Fruit fly (Drosophila melanogaster) whole organism, embryonic: ENCODE data around the gene CG5171.

Experiments
- ATbp ChIP-seq: fragments of 200-800 bp; sonication (Bioruptor generic); optimal IDR thresholded peaks from 2 replicates; lab custom pipeline; 2017; ENCODE audit warnings: missing biosample characterization, mild to moderate bottlenecking, missing genetic modification characterization, missing genetic modification reagents
- Asciz ChIP-seq: fragments of 200-800 bp; sonication (Bioruptor generic); optimal IDR thresholded peaks from 2 replicates; lab custom pipeline; 2017; ENCODE audit warnings: missing biosample characterization, mild to moderate bottlenecking, missing genetic modification characterization, missing genetic modification reagents
- Atf3 ChIP-seq: fragments of 200-800 bp; sonication (Bioruptor generic); optimal IDR thresholded peaks from 3 replicates; lab custom pipeline; 2016; ENCODE audit warnings: missing biosample characterization, missing genetic modification characterization
- CG10979 ChIP-seq: fragments of 200-800 bp; sonication (Bioruptor generic); optimal IDR thresholded peaks from 2 replicates; lab custom pipeline; 2018; ENCODE audit warnings: missing biosample characterization, mild to moderate bottlenecking, missing genetic modification characterization, moderate library complexity
- CG11723 ChIP-seq: fragments of 200-800 bp; sonication (Bioruptor generic); optimal IDR thresholded peaks from 2 replicates; lab custom pipeline; 2017; ENCODE audit warnings: missing biosample characterization, mild to moderate bottlenecking, missing genetic modification characterization
- CG15011 ChIP-seq: fragments of 200-800 bp; sonication (Bioruptor generic); optimal IDR thresholded peaks from 3 replicates; lab custom pipeline; 2018; ENCODE audit warnings: missing biosample characterization, mild to moderate bottlenecking, missing genetic modification characterization
- CG17361 ChIP-seq: fragments of 200-800 bp; sonication (Bioruptor generic); IDR thresholded peaks from 3 replicates; pipeline ENCODE4 v1.3.6; 2022; ENCODE audit warnings: missing biosample characterization, missing genetic modification characterization
- CG17829 ChIP-seq: fragments of 200-800 bp; optimal IDR thresholded peaks from 2 replicates; lab custom pipeline; 2019; ENCODE audit warnings: missing biosample characterization, mild to moderate bottlenecking, missing genetic modification characterization, moderate library complexity
- CG2129 ChIP-seq: fragments of 200-800 bp; sonication (Bioruptor generic); IDR thresholded peaks from 2 replicates; pipeline ENCODE4 v1.3.6; 2022; ENCODE audit warnings: missing biosample characterization, missing genetic modification characterization; ENCODE audit not compliant: partially characterized antibody
- CG2875 ChIP-seq: fragments of 200-800 bp; sonication (Bioruptor generic); optimal IDR thresholded peaks from 2 replicates; lab custom pipeline; 2017; ENCODE audit warnings: missing biosample characterization, mild to moderate bottlenecking, missing genetic modification characterization, missing genetic modification reagents
- CG3065 ChIP-seq: fragments of 200-800 bp; sonication (Bioruptor generic); optimal IDR thresholded peaks from 2 replicates; lab custom pipeline; 2016; ENCODE audit warnings: missing biosample characterization, missing genetic modification characterization
- CG31224 ChIP-seq: fragments of 200-800 bp; sonication (Bioruptor generic); IDR thresholded peaks from 2 replicates; pipeline ENCODE4 v1.3.6; 2022; ENCODE audit warnings: missing biosample characterization, missing genetic modification characterization
- CG3163 ChIP-seq: fragments of 200-800 bp; sonication (Bioruptor generic); optimal IDR thresholded peaks from 3 replicates; lab custom pipeline; 2016; ENCODE audit warnings: missing biosample characterization, missing genetic modification characterization
- CG3407 ChIP-seq: fragments of 200-800 bp; sonication (Bioruptor generic); optimal IDR thresholded peaks from 2 replicates; lab custom pipeline; 2018; ENCODE audit warnings: missing biosample characterization, mild to moderate bottlenecking, missing genetic modification characterization
- CG4328 ChIP-seq: fragments of 200-800 bp; sonication (Bioruptor generic); optimal IDR thresholded peaks from 3 replicates; lab custom pipeline; 2017; ENCODE audit warnings: missing biosample characterization, missing genetic modification reagents, missing genetic modification characterization
- CG4617 ChIP-seq: fragments of 200-800 bp; sonication (Bioruptor generic); optimal IDR thresholded peaks from 3 replicates; lab custom pipeline; 2016; ENCODE audit warnings: missing biosample characterization, missing genetic modification characterization, borderline replicate concordance
- CG6175 ChIP-seq: fragments of 200-800 bp; sonication (Bioruptor generic); IDR thresholded peaks from 3 replicates; pipeline ENCODE4 v1.3.6; 2022; ENCODE audit warnings: missing biosample characterization, missing genetic modification characterization
- CG6272 ChIP-seq: fragments of 200-800 bp; sonication (Bioruptor generic); IDR thresholded peaks from 2 replicates; pipeline ENCODE4 v1.3.6; 2022; ENCODE audit warnings: missing biosample characterization, missing genetic modification characterization
- CG7963 ChIP-seq: fragments of 200-800 bp; sonication (Bioruptor generic); IDR thresholded peaks from 3 replicates; pipeline ENCODE4 v1.3.6; 2022; ENCODE audit warnings: missing biosample characterization, missing genetic modification characterization; ENCODE audit not compliant: partially characterized antibody
- CG8281 ChIP-seq: fragments of 200-800 bp; sonication (Bioruptor generic); optimal IDR thresholded peaks from 2 replicates; lab custom pipeline; 2018; ENCODE audit warnings: missing biosample characterization, mild to moderate bottlenecking, missing genetic modification characterization, moderate library complexity
- CG8478 ChIP-seq: fragments of >200 bp; optimal IDR thresholded peaks from 2 replicates; lab custom pipeline; 2018
- Fer1 ChIP-seq: fragments of 200-800 bp; sonication (Bioruptor generic); optimal IDR thresholded peaks from 2 replicates; lab custom pipeline; 2017; ENCODE audit warnings: missing biosample characterization, mild to moderate bottlenecking, missing genetic modification characterization
- Gsc ChIP-seq: fragments of 200-800 bp; sonication (Bioruptor generic); IDR thresholded peaks from 2 replicates; pipeline ENCODE4 v1.3.6; 2022; ENCODE audit warnings: missing biosample characterization, missing genetic modification characterization
- Gug ChIP-seq: fragments of 200-800 bp; sonication (Bioruptor generic); IDR thresholded peaks from 4 replicates; pipeline ENCODE4 v1.3.6; 2022; ENCODE audit warnings: missing biosample characterization, missing genetic modification characterization
- HmgD ChIP-seq: fragments of 200-800 bp; sonication (Bioruptor generic); optimal IDR thresholded peaks from 3 replicates; lab custom pipeline; 2016; ENCODE audit warnings: missing biosample characterization, missing genetic modification characterization
- Hr3 ChIP-seq: fragments of 200-800 bp; sonication (Bioruptor generic); optimal IDR thresholded peaks from 3 replicates; lab custom pipeline; 2016; ENCODE audit warnings: missing biosample characterization, missing genetic modification characterization
- NK7.1 ChIP-seq: fragments of 200-800 bp; sonication (Bioruptor generic); optimal IDR thresholded peaks from 3 replicates; lab custom pipeline; 2016; ENCODE audit warnings: missing biosample characterization, missing genetic modification characterization
- Xrp1 ChIP-seq: fragments of 200-800 bp; sonication (Bioruptor generic); IDR thresholded peaks from 2 replicates; pipeline ENCODE4 v1.3.6; 2022; ENCODE audit warnings: missing biosample characterization, missing genetic modification characterization
- chm ChIP-seq: fragments of 200-800 bp; sonication (Bioruptor generic); IDR thresholded peaks from 2 replicates; pipeline ENCODE4 v1.3.6; 2022; ENCODE audit warnings: missing biosample characterization, missing genetic modification characterization
- crc ChIP-seq: fragments of 200-800 bp; sonication (Bioruptor generic); optimal IDR thresholded peaks from 2 replicates; lab custom pipeline; 2016; ENCODE audit warnings: missing biosample characterization, missing genetic modification characterization
- danr ChIP-seq: fragments of 200-800 bp; sonication (Bioruptor generic); IDR thresholded peaks from 2 replicates; pipeline ENCODE4 v1.3.6; 2022; ENCODE audit warnings: missing biosample characterization, missing genetic modification characterization
- en ChIP-seq: fragments of 200-800 bp; sonication (Bioruptor generic); optimal IDR thresholded peaks from 2 replicates; lab custom pipeline; 2016; ENCODE audit warnings: missing biosample characterization, missing genetic modification characterization
- fd102C ChIP-seq: fragments of 200-800 bp; sonication (Bioruptor generic); optimal IDR thresholded peaks from 2 replicates; lab custom pipeline; 2018; ENCODE audit warnings: missing biosample characterization, mild to moderate bottlenecking, missing genetic modification characterization, moderate library complexity
- grau ChIP-seq: fragments of 200-800 bp; optimal IDR thresholded peaks from 3 replicates; lab custom pipeline; 2019; ENCODE audit warnings: missing biosample characterization, mild to moderate bottlenecking, missing genetic modification characterization, moderate library complexity
- hb ChIP-seq: fragments of 200-800 bp; sonication (Bioruptor generic); IDR thresholded peaks from 3 replicates; pipeline ENCODE4 v1.3.6; 2022; ENCODE audit warnings: missing biosample characterization, missing genetic modification characterization; ENCODE audit not compliant: partially characterized antibody
- hkb ChIP-seq, 2 experiments: fragments of 200-800 bp in 1 of 2; fragments of >200 bp in 1 of 2; sonication (Bioruptor generic) in 1 of 2; IDR thresholded peaks in 1 of 2; optimal IDR thresholded peaks in 1 of 2; 2 replicates each; pipeline versions ENCODE4 v1.3.6 to Lab custom; 2017 to 2022; ENCODE audit warnings: missing biosample characterization in 1 of 2, missing genetic modification characterization in 1 of 2
- insv ChIP-seq, 2 experiments: fragments of 200-800 bp; sonication (Bioruptor generic); optimal IDR thresholded peaks; 3 replicates each; lab custom pipeline; 2016 to 2018; ENCODE audit warnings: missing biosample characterization in 2 of 2, missing genetic modification characterization in 2 of 2
- inv ChIP-seq: fragments of 200-800 bp; sonication (Bioruptor generic); IDR thresholded peaks from 2 replicates; pipeline ENCODE4 v1.3.6; 2022; ENCODE audit warnings: missing biosample characterization, missing genetic modification characterization; ENCODE audit not compliant: partially characterized antibody
- nau ChIP-seq: fragments of 200-800 bp; sonication (Bioruptor generic); optimal IDR thresholded peaks from 3 replicates; lab custom pipeline; 2017; ENCODE audit warnings: missing biosample characterization, mild to moderate bottlenecking, missing genetic modification characterization, missing genetic modification reagents
- pita ChIP-seq: fragments of 200-800 bp; sonication (Bioruptor generic); optimal IDR thresholded peaks from 2 replicates; lab custom pipeline; 2017; ENCODE audit warnings: missing biosample characterization, mild to moderate bottlenecking, missing genetic modification characterization
- ro ChIP-seq: fragments of 200-800 bp; sonication (Bioruptor generic); IDR thresholded peaks from 2 replicates; pipeline ENCODE4 v1.3.6; 2022; ENCODE audit warnings: missing biosample characterization, missing genetic modification characterization
- row ChIP-seq: fragments of 200-800 bp; sonication (Bioruptor generic); IDR thresholded peaks from 3 replicates; pipeline ENCODE4 v1.3.6; 2022; ENCODE audit warnings: missing biosample characterization, missing genetic modification characterization
- sens ChIP-seq: fragments of 200-800 bp; sonication (Bioruptor generic); peaks from one replicate; lab custom pipeline; 2016; ENCODE audit warnings: missing biosample characterization, missing genetic modification characterization
- shn ChIP-seq: fragments of 200-800 bp; sonication (Bioruptor generic); optimal IDR thresholded peaks from 3 replicates; lab custom pipeline; 2016; ENCODE audit warnings: missing biosample characterization, missing genetic modification characterization
- slou ChIP-seq: fragments of 200-800 bp; sonication (Bioruptor generic); optimal IDR thresholded peaks from 3 replicates; lab custom pipeline; 2016; ENCODE audit warnings: missing biosample characterization, missing genetic modification characterization
- sr ChIP-seq: fragments of 200-800 bp; sonication (Bioruptor generic); IDR thresholded peaks from 3 replicates; pipeline ENCODE4 v1.3.6; 2022; ENCODE audit warnings: missing biosample characterization, missing genetic modification characterization
- tap ChIP-seq: fragments of 200-800 bp; optimal IDR thresholded peaks from 3 replicates; lab custom pipeline; 2019; ENCODE audit warnings: missing biosample characterization, mild to moderate bottlenecking, missing genetic modification characterization, moderate library complexity
- tgo ChIP-seq: fragments of 200-800 bp; sonication (Bioruptor generic); IDR thresholded peaks from 3 replicates; pipeline ENCODE4 v1.3.6; 2022; ENCODE audit warnings: missing biosample characterization, missing genetic modification characterization
- tio ChIP-seq: fragments of 200-800 bp; sonication (Bioruptor generic); optimal IDR thresholded peaks from 2 replicates; lab custom pipeline; 2017; ENCODE audit warnings: missing biosample characterization, missing genetic modification characterization, inconsistent platforms

The CG5171 gene

dm6 chr2L:7433957-7434736 is 33.0 kb downstream of the CG5171 start (continued):
- TF ChIP-seq CG10979 (tag; lab: Kevin White, UChicago) (peak; percentile 30), NK7.1 (peak; percentile 30), CG2129 (GFP tag; lab: Robert Waterston, UW) (no peak), Asciz (GFP tag; lab: Kevin White, UChicago) (no peak), Hr3 (peak; percentile 68), shn (GFP tag; lab: Kevin White, UChicago) (no peak), CG8478 (lab: Kevin White, UChicago) (no peak), CG6272 (no peak), HmgD (no peak), en (no peak), grau (tag; lab: Kevin White, UChicago) (peak; percentile 86), CG11723 (GFP tag; lab: Kevin White, UChicago) (peak; percentile 38), CG6175 (peak; percentile 24; the same call in 1 of the 3 replicates), CG3163 (GFP tag; lab: Kevin White, UChicago) (no peak), fd102C (GFP tag; lab: Kevin White, UChicago) (no peak), CG3407 (peak; percentile 19), danr (peak; percentile 43; the same call in 1 of the 2 replicates), nau (GFP tag; lab: Kevin White, UChicago) (peak; percentile 41), hkb (optimal IDR thresholded peaks at IDR 0.05; lab: Kevin White, UChicago) (no peak), hkb (GFP tag; IDR thresholded peaks at IDR 0.05; lab: Robert Waterston, UW) (peak; percentile 87), CG7963 (GFP tag; lab: Robert Waterston, UW) (no peak), crc (GFP tag; lab: Kevin White, UChicago) (no peak), CG3065 (GFP tag; lab: Kevin White, UChicago) (no peak), pita (GFP tag; lab: Kevin White, UChicago) (no peak), slou (GFP tag; lab: Kevin White, UChicago) (no peak), CG4328 (GFP tag; lab: Kevin White, UChicago) (no peak), tap (peak; percentile 58), CG31224 (GFP tag; lab: Robert Waterston, UW) (peak; percentile 72), CG17829 (tag; lab: Kevin White, UChicago) (peak; percentile 29), Gug (GFP tag; lab: Robert Waterston, UW) (peak; percentile 38; the same call in 3 of the 4 replicates), sr (peak; percentile 22; the same call in 1 of the 3 replicates), Atf3 (GFP tag; lab: Kevin White, UChicago) (no peak), Fer1 (GFP tag; lab: Kevin White, UChicago) (peak; percentile 72), ro (GFP tag; lab: Robert Waterston, UW) (0 out of 2 replicates have a peak, but pooled peaks have one; percentile 41), tgo (GFP tag; lab: Robert Waterston, UW) (peak; percentile 89), CG2875 (GFP tag; lab: Kevin White, UChicago) (peak; percentile 26), insv (GFP tag; optimal IDR thresholded peaks at IDR 0.05; lab: Kevin White, UChicago) (peak in 1 of 2 experiments; percentile 34), Xrp1 (GFP tag; lab: Robert Waterston, UW) (peak; percentile 71), chm (GFP tag; lab: Robert Waterston, UW) (peak; percentile 73; the same call in 1 of the 2 replicates), Gsc (GFP tag; lab: Robert Waterston, UW) (no peak), tio (GFP tag; lab: Kevin White, UChicago) (no peak), CG8281 (no peak), CG17361 (GFP tag; lab: Robert Waterston, UW) (peak; percentile 69), sens (peak; percentile 73), CG15011 (GFP tag; lab: Kevin White, UChicago) (peak; percentile 50), row (GFP tag; lab: Robert Waterston, UW) (peak; percentile 93), CG4617 (GFP tag; lab: Kevin White, UChicago) (no peak), hb (GFP tag; lab: Robert Waterston, UW) (no peak), inv (GFP tag; lab: Robert Waterston, UW) (no peak), ATbp (GFP tag; lab: Kevin White, UChicago) (peak; percentile 41)
